Worm (Caenorhabditis elegans): ENCODE data around the gene lbp-4.

DNA sequence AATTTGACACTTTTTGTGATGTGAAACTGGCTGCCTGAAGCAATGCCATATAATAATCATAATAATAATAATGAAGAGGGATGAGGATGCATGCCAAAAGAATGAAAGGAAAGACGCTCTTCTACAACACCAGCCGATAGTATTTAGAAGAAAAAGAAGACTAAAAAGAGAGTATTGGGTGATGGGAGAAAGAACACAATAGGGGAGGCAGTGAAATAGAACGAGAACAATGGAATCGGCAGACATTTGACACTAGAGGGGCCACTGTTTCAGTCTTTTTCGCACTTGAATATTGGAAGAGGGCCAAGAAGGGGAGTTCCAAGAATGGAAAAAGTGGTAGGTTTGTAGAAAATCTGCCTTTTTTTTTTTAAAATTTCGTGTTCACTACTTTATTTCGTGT is 26.8 kb downstream of the lbp-4 start, which contains the start of gene memo-1:
- TF ChIP-seq tbx-2 (tag; optimal IDR thresholded peaks at IDR 0.05): no peak
- TF ChIP-seq nfya-1 (tag; optimal IDR thresholded peaks at IDR 0.05): no peak
- no peak for TF ChIP-seq pqm-1 (tag; optimal IDR thresholded peaks at IDR 0.05)
- TF ChIP-seq zip-5 (tag; optimal IDR thresholded peaks at IDR 0.05): no peak
- TF ChIP-seq C08G9.2 (tag; optimal IDR thresholded peaks at IDR 0.05): no peak
- no peak for TF ChIP-seq lim-6 (tag; optimal IDR thresholded peaks at IDR 0.05)
- no peak for TF ChIP-seq ets-4 (tag; optimal IDR thresholded peaks at IDR 0.05)
- TF ChIP-seq ceh-34 (tag; optimal IDR thresholded peaks at IDR 0.05): no peak

All from whole organism, late embryonic.